Fruit fly (Drosophila melanogaster): ENCODE data around the gene Syt12.

Gene Syt12

dm6 chrX:13358948-13359347, at the start of gene Syt12:
Gene Syt12 (plus strand): TSS chrX:13359248.
- TF ChIP-seq psq (GFP tag; optimal IDR thresholded peaks at IDR 0.05) (no peak), Dif (GFP tag; optimal IDR thresholded peaks at IDR 0.05; ENCODE audit: partially characterized antibody) (no peak)

dm6 chrX:13310764-13311163, 48.3 kb upstream of the Syt12 start:
- TF ChIP-seq Hr83 (GFP tag; optimal IDR thresholded peaks at IDR 0.05; ENCODE audit: poor library complexity, severe bottlenecking): peak; percentile 38
- peak; percentile 20 for TF ChIP-seq br (GFP tag; optimal IDR thresholded peaks at IDR 0.05)
- TF ChIP-seq h (GFP tag; optimal IDR thresholded peaks at IDR 0.05): peak; percentile 37
- no peak for TF ChIP-seq Rel (GFP tag; optimal IDR thresholded peaks at IDR 0.05)
- TF ChIP-seq Rel (tag; optimal IDR thresholded peaks at IDR 0.05): peak; percentile 49
- TF ChIP-seq jim (GFP tag; optimal IDR thresholded peaks at IDR 0.05): no peak
- no peak for TF ChIP-seq psq (GFP tag; optimal IDR thresholded peaks at IDR 0.05)

- TF ChIP-seq woc (GFP tag; optimal IDR thresholded peaks at IDR 0.05) (peak; percentile 14), N (GFP tag; optimal IDR thresholded peaks at IDR 0.05) (no peak), h (GFP tag; optimal IDR thresholded peaks at IDR 0.05) (peak; percentile 47), CG32264 (GFP tag; optimal IDR thresholded peaks at IDR 0.05) (no peak), sv (GFP tag; optimal IDR thresholded peaks at IDR 0.05) (no peak), Hr78 (GFP tag; optimal IDR thresholded peaks at IDR 0.05) (no peak), Sp1 (GFP tag; optimal IDR thresholded peaks at IDR 0.05) (peak; percentile 74), Myc (optimal IDR thresholded peaks at IDR 0.05) (no peak), Jra (GFP tag; optimal IDR thresholded peaks at IDR 0.05) (no peak), OdsH (GFP tag; optimal IDR thresholded peaks at IDR 0.05) (peak; percentile 20), foxo (GFP tag; optimal IDR thresholded peaks at IDR 0.05) (peak in 1 of 2 experiments; percentile 56), psq (GFP tag; optimal IDR thresholded peaks at IDR 0.05) (peak; percentile 35), fru (GFP tag; optimal IDR thresholded peaks at IDR 0.05) (peak; percentile 53), Hnf4 (GFP tag; optimal IDR thresholded peaks at IDR 0.05) (peak; percentile 14), Dif (GFP tag; optimal IDR thresholded peaks at IDR 0.05; ENCODE audit: partially characterized antibody) (no peak), ey (GFP tag; optimal IDR thresholded peaks at IDR 0.05) (peak; percentile 49), rgr (GFP tag; optimal IDR thresholded peaks at IDR 0.05) (peak; percentile 41), Rel (GFP tag; optimal IDR thresholded peaks at IDR 0.05) (no peak), Rel (tag; optimal IDR thresholded peaks at IDR 0.05) (peak; percentile 5), HLH106 (tag; optimal IDR thresholded peaks at IDR 0.05) (peak; percentile 75), GATAd (GFP tag; optimal IDR thresholded peaks at IDR 0.05) (no peak), br (GFP tag; optimal IDR thresholded peaks at IDR 0.05) (peak; percentile 31), dsf (GFP tag; optimal IDR thresholded peaks at IDR 0.05; ENCODE audit: borderline replicate concordance) (no peak), dmrt93B (GFP tag; optimal IDR thresholded peaks at IDR 0.05) (peak; percentile 47)
Observed at dm6 chrX:13312200-13312599, 46.8 kb upstream of the Syt12 start.

dm6 chrX:13313133-13313532, 45.9 kb upstream of the Syt12 start:
- no peak for TF ChIP-seq CG9705 (GFP tag; optimal IDR thresholded peaks at IDR 0.05)
- TF ChIP-seq sv (GFP tag; optimal IDR thresholded peaks at IDR 0.05): no peak
- no peak for TF ChIP-seq usp (GFP tag; optimal IDR thresholded peaks at IDR 0.05)
- no peak for TF ChIP-seq dmrt93B (GFP tag; optimal IDR thresholded peaks at IDR 0.05)
- TF ChIP-seq ey (GFP tag; optimal IDR thresholded peaks at IDR 0.05): no peak
- TF ChIP-seq GATAd (GFP tag; optimal IDR thresholded peaks at IDR 0.05): no peak
- no peak for TF ChIP-seq brk (GFP tag; optimal IDR thresholded peaks at IDR 0.05)
- no peak for TF ChIP-seq h (GFP tag; optimal IDR thresholded peaks at IDR 0.05)
- TF ChIP-seq rgr (GFP tag; optimal IDR thresholded peaks at IDR 0.05): no peak
- TF ChIP-seq OdsH (GFP tag; optimal IDR thresholded peaks at IDR 0.05): no peak
- TF ChIP-seq Dif (GFP tag; optimal IDR thresholded peaks at IDR 0.05; ENCODE audit: partially characterized antibody): no peak
- TF ChIP-seq jim (GFP tag; optimal IDR thresholded peaks at IDR 0.05): no peak
- TF ChIP-seq pan (optimal IDR thresholded peaks at IDR 0.05): no peak

- no peak for TF ChIP-seq Hnf4 (GFP tag; optimal IDR thresholded peaks at IDR 0.05)
- no peak for TF ChIP-seq pan (optimal IDR thresholded peaks at IDR 0.05)
- TF ChIP-seq dl (GFP tag; optimal IDR thresholded peaks at IDR 0.05; ENCODE audit: insufficient read depth in 1 of 2, partially characterized antibody in 2 of 2): no peak
- TF ChIP-seq sage (GFP tag; optimal IDR thresholded peaks at IDR 0.05): no peak
- no peak for TF ChIP-seq Jra (GFP tag; optimal IDR thresholded peaks at IDR 0.05)
- TF ChIP-seq ey (GFP tag; optimal IDR thresholded peaks at IDR 0.05): no peak
- no peak for TF ChIP-seq Hr83 (GFP tag; optimal IDR thresholded peaks at IDR 0.05; ENCODE audit: poor library complexity, severe bottlenecking)
- TF ChIP-seq usp (GFP tag; optimal IDR thresholded peaks at IDR 0.05): no peak
- TF ChIP-seq foxo (GFP tag; optimal IDR thresholded peaks at IDR 0.05): no peak
- no peak for TF ChIP-seq br (GFP tag; optimal IDR thresholded peaks at IDR 0.05)
- no peak for TF ChIP-seq N (GFP tag; optimal IDR thresholded peaks at IDR 0.05)
- no peak for TF ChIP-seq CG9705 (GFP tag; optimal IDR thresholded peaks at IDR 0.05)
- no peak for TF ChIP-seq woc (GFP tag; optimal IDR thresholded peaks at IDR 0.05)
- TF ChIP-seq h (GFP tag; optimal IDR thresholded peaks at IDR 0.05): no peak
- TF ChIP-seq sv (GFP tag; optimal IDR thresholded peaks at IDR 0.05): no peak
- no peak for TF ChIP-seq HLH106 (tag; optimal IDR thresholded peaks at IDR 0.05)
Observed at dm6 chrX:13314323-13314722, 44.7 kb upstream of the Syt12 start.

Measured in whole organism, wandering third instar larva.